Fruit fly (Drosophila melanogaster): Measurements from ENCODE around the gene gdl.

Gene gdl

dm6 chr3L:15538582-15539490, 29.6 kb downstream of the gdl start:
- peak; percentile 60 for TF ChIP-seq kay (GFP tag; ENCODE audit: borderline replicate concordance)
- TF ChIP-seq cic (GFP tag; optimal IDR thresholded peaks at IDR 0.05) = peak; percentile 63
- TF ChIP-seq tj (GFP tag; optimal IDR thresholded peaks at IDR 0.05) = no peak

- TF ChIP-seq tj (GFP tag; optimal IDR thresholded peaks at IDR 0.05) (peak; percentile 97), Mnt (GFP tag; optimal IDR thresholded peaks at IDR 0.05) (no peak)
These were observed 30.7 kb downstream of the gdl start for dm6 chr3L:15539903-15540409.

- TF ChIP-seq kay (GFP tag; ENCODE audit: borderline replicate concordance) (no peak), CG11617 (GFP tag; optimal IDR thresholded peaks at IDR 0.05) (no peak), CG33017 (tag; optimal IDR thresholded peaks at IDR 0.05) (no peak), Mnt (GFP tag; optimal IDR thresholded peaks at IDR 0.05) (no peak)
These were observed 31.4 kb downstream of the gdl start for dm6 chr3L:15540682-15541081.

- TF ChIP-seq cnc (optimal IDR thresholded peaks at IDR 0.05) (no peak), toe (GFP tag; optimal IDR thresholded peaks at IDR 0.05) (no peak), CG5204 (GFP tag; optimal IDR thresholded peaks at IDR 0.05) (no peak), Hr96 (GFP tag; optimal IDR thresholded peaks at IDR 0.05) (no peak)
These were observed 32.0 kb downstream of the gdl start for dm6 chr3L:15541281-15541680.

dm6 chr3L:15543049-15543448, 33.8 kb downstream of the gdl start:
- TF ChIP-seq tj (GFP tag; optimal IDR thresholded peaks at IDR 0.05) (peak; percentile 94), cic (GFP tag; optimal IDR thresholded peaks at IDR 0.05) (no peak), CG14711 (tag; optimal IDR thresholded peaks at IDR 0.05) (no peak), CG11617 (GFP tag; optimal IDR thresholded peaks at IDR 0.05) (no peak)

- no peak for TF ChIP-seq kay (GFP tag; ENCODE audit: borderline replicate concordance)
- TF ChIP-seq cnc (optimal IDR thresholded peaks at IDR 0.05) = no peak
- no peak for TF ChIP-seq Mnt (GFP tag; optimal IDR thresholded peaks at IDR 0.05)
- no peak for TF ChIP-seq tj (GFP tag; optimal IDR thresholded peaks at IDR 0.05)
- no peak for TF ChIP-seq bab1 (GFP tag; optimal IDR thresholded peaks at IDR 0.05)
- no peak for TF ChIP-seq Hr96 (GFP tag; optimal IDR thresholded peaks at IDR 0.05)
- TF ChIP-seq Crg-1 (GFP tag; optimal IDR thresholded peaks at IDR 0.05) = no peak
- no peak for TF ChIP-seq ovo (GFP tag; optimal IDR thresholded peaks at IDR 0.05)
- no peak for TF ChIP-seq CG5204 (GFP tag; optimal IDR thresholded peaks at IDR 0.05)
- no peak for TF ChIP-seq CG11617 (GFP tag; optimal IDR thresholded peaks at IDR 0.05)
- TF ChIP-seq cic (GFP tag; optimal IDR thresholded peaks at IDR 0.05) = no peak
- no peak for TF ChIP-seq CG12768 (GFP tag; optimal IDR thresholded peaks at IDR 0.05)
- no peak for TF ChIP-seq Clk (GFP tag; optimal IDR thresholded peaks at IDR 0.05)
- TF ChIP-seq toe (GFP tag; optimal IDR thresholded peaks at IDR 0.05) = no peak
- TF ChIP-seq CG1620 (GFP tag; optimal IDR thresholded peaks at IDR 0.05) = no peak
These were observed 34.2 kb downstream of the gdl start for dm6 chr3L:15543467-15543866.

dm6 chr3L:15544455-15545415, 35.5 kb downstream of the gdl start:
- TF ChIP-seq Clk (GFP tag; optimal IDR thresholded peaks at IDR 0.05) (no peak), tj (GFP tag; optimal IDR thresholded peaks at IDR 0.05) (peak; percentile 95)

dm6 chr3L:15547187-15547790, 38.0 kb downstream of the gdl start:
- TF ChIP-seq kay (GFP tag; ENCODE audit: borderline replicate concordance) (peak; percentile 64), cic (GFP tag; optimal IDR thresholded peaks at IDR 0.05) (peak; percentile 8), Clk (GFP tag; optimal IDR thresholded peaks at IDR 0.05) (no peak), tj (GFP tag; optimal IDR thresholded peaks at IDR 0.05) (no peak), CG12768 (GFP tag; optimal IDR thresholded peaks at IDR 0.05) (no peak), CG5204 (GFP tag; optimal IDR thresholded peaks at IDR 0.05) (no peak), ovo (GFP tag; optimal IDR thresholded peaks at IDR 0.05) (no peak), bab1 (GFP tag; optimal IDR thresholded peaks at IDR 0.05) (no peak), CG33017 (tag; optimal IDR thresholded peaks at IDR 0.05) (no peak), Mnt (GFP tag; optimal IDR thresholded peaks at IDR 0.05) (no peak), cnc (optimal IDR thresholded peaks at IDR 0.05) (no peak), CG1620 (GFP tag; optimal IDR thresholded peaks at IDR 0.05) (no peak), CG7101 (tag; optimal IDR thresholded peaks at IDR 0.05) (no peak), CG11617 (GFP tag; optimal IDR thresholded peaks at IDR 0.05) (no peak), Hr96 (GFP tag; optimal IDR thresholded peaks at IDR 0.05) (no peak), CG14711 (tag; optimal IDR thresholded peaks at IDR 0.05) (no peak)

Measured in whole organism, adult.